Worm (Caenorhabditis elegans): ENCODE measurements around the gene kel-8.

Gene kel-8

ce11 chrV:2639035-2639434, 32.2 kb upstream of the kel-8 start, which contains the start of gene W02H5.2:
TSS of gene W02H5.2 (plus strand) at chrV:2639335.
- no peak for TF ChIP-seq ama-1 (optimal IDR thresholded peaks at IDR 0.05)
- TF ChIP-seq elt-3 (tag; optimal IDR thresholded peaks at IDR 0.05), result no peak
- TF ChIP-seq zag-1 (tag; optimal IDR thresholded peaks at IDR 0.05), result no peak
- TF ChIP-seq nhr-12 (tag; optimal IDR thresholded peaks at IDR 0.05), result no peak
- TF ChIP-seq sma-3 (GFP tag; optimal IDR thresholded peaks at IDR 0.05), result no peak
- no peak for TF ChIP-seq mbf-1 (tag; optimal IDR thresholded peaks at IDR 0.05)

ce11 chrV:2639506-2639905, 31.7 kb upstream of the kel-8 start:
- TF ChIP-seq alr-1 (tag; optimal IDR thresholded peaks at IDR 0.05) (no peak), sem-4 (tag; optimal IDR thresholded peaks at IDR 0.05) (no peak), ztf-4 (tag; optimal IDR thresholded peaks at IDR 0.05) (no peak), lsy-2 (tag; optimal IDR thresholded peaks at IDR 0.05) (no peak), Y55F3AM.14 (GFP tag; optimal IDR thresholded peaks at IDR 0.05) (no peak), ceh-16 (tag; optimal IDR thresholded peaks at IDR 0.05) (no peak), lin-11 (tag; optimal IDR thresholded peaks at IDR 0.05) (no peak), nhr-77 (tag; optimal IDR thresholded peaks at IDR 0.05) (no peak), snpc-4 (tag; optimal IDR thresholded peaks at IDR 0.05) (no peak), gmeb-1 (tag; optimal IDR thresholded peaks at IDR 0.05) (no peak), mdl-1 (tag; optimal IDR thresholded peaks at IDR 0.05) (no peak), ama-1 (optimal IDR thresholded peaks at IDR 0.05) (no peak), nhr-10 (tag; optimal IDR thresholded peaks at IDR 0.05) (no peak), unc-39 (tag; optimal IDR thresholded peaks at IDR 0.05) (no peak)

- TF ChIP-seq F13H6.1 (tag; optimal IDR thresholded peaks at IDR 0.05) (no peak), sma-9 (GFP tag; optimal IDR thresholded peaks at IDR 0.05) (no peak), sma-9 (tag; optimal IDR thresholded peaks at IDR 0.05) (no peak), nhr-77 (tag; optimal IDR thresholded peaks at IDR 0.05) (no peak), nhr-21 (tag; optimal IDR thresholded peaks at IDR 0.05) (no peak), C34F6.9 (tag; optimal IDR thresholded peaks at IDR 0.05) (no peak), alr-1 (tag; optimal IDR thresholded peaks at IDR 0.05) (no peak), ZK546.5 (tag; optimal IDR thresholded peaks at IDR 0.05) (no peak), mab-5 (tag; optimal IDR thresholded peaks at IDR 0.05) (no peak), sem-4 (tag; optimal IDR thresholded peaks at IDR 0.05) (no peak), fos-1 (tag; optimal IDR thresholded peaks at IDR 0.05) (no peak), gmeb-1 (tag; optimal IDR thresholded peaks at IDR 0.05) (no peak), blmp-1 (tag; optimal IDR thresholded peaks at IDR 0.05; ENCODE audit: insufficient read depth) (no peak), egl-27 (tag; optimal IDR thresholded peaks at IDR 0.05) (no peak), unc-62 (GFP tag; optimal IDR thresholded peaks at IDR 0.05) (no peak), nhr-129 (tag; optimal IDR thresholded peaks at IDR 0.05) (no peak), dmd-4 (tag; optimal IDR thresholded peaks at IDR 0.05) (no peak), snpc-4 (tag; optimal IDR thresholded peaks at IDR 0.05) (no peak), ceh-82 (tag; optimal IDR thresholded peaks at IDR 0.05) (no peak), lin-11 (tag; optimal IDR thresholded peaks at IDR 0.05) (no peak)
These were observed 25.2 kb upstream of the kel-8 start for ce11 chrV:2646067-2646466.

- TF ChIP-seq R02D3.7 (tag; optimal IDR thresholded peaks at IDR 0.05) (no peak), alr-1 (tag; optimal IDR thresholded peaks at IDR 0.05) (no peak), zag-1 (tag; optimal IDR thresholded peaks at IDR 0.05) (no peak), peb-1 (tag; optimal IDR thresholded peaks at IDR 0.05) (no peak), elt-3 (tag; optimal IDR thresholded peaks at IDR 0.05) (no peak), nhr-6 (tag; optimal IDR thresholded peaks at IDR 0.05) (no peak), gmeb-1 (tag; optimal IDR thresholded peaks at IDR 0.05) (no peak), nhr-12 (tag; optimal IDR thresholded peaks at IDR 0.05) (no peak), mab-5 (tag; optimal IDR thresholded peaks at IDR 0.05) (no peak), ZK546.5 (tag; optimal IDR thresholded peaks at IDR 0.05) (no peak), nhr-21 (tag; optimal IDR thresholded peaks at IDR 0.05) (no peak), sma-3 (GFP tag; optimal IDR thresholded peaks at IDR 0.05) (no peak), F13H6.1 (tag; optimal IDR thresholded peaks at IDR 0.05) (no peak), mbf-1 (tag; optimal IDR thresholded peaks at IDR 0.05) (no peak)
These were observed 23.9 kb upstream of the kel-8 start for ce11 chrV:2647222-2647796.

- no peak for TF ChIP-seq nhr-25 (tag; optimal IDR thresholded peaks at IDR 0.05)
- TF ChIP-seq ceh-82 (tag; optimal IDR thresholded peaks at IDR 0.05), result no peak
- no peak for TF ChIP-seq fos-1 (tag; optimal IDR thresholded peaks at IDR 0.05)
- TF ChIP-seq crh-2 (tag; optimal IDR thresholded peaks at IDR 0.05), result no peak
- TF ChIP-seq mab-5 (tag; optimal IDR thresholded peaks at IDR 0.05), result no peak
- no peak for TF ChIP-seq elt-3 (tag; optimal IDR thresholded peaks at IDR 0.05)
- TF ChIP-seq C34F6.9 (tag; optimal IDR thresholded peaks at IDR 0.05), result no peak
- no peak for TF ChIP-seq ama-1 (optimal IDR thresholded peaks at IDR 0.05)
- TF ChIP-seq nhr-10 (tag; optimal IDR thresholded peaks at IDR 0.05), result no peak
- TF ChIP-seq sma-9 (GFP tag; optimal IDR thresholded peaks at IDR 0.05), result no peak
- TF ChIP-seq sma-9 (tag; optimal IDR thresholded peaks at IDR 0.05), result no peak
- TF ChIP-seq nhr-23 (tag; optimal IDR thresholded peaks at IDR 0.05), result no peak
- no peak for TF ChIP-seq peb-1 (tag; optimal IDR thresholded peaks at IDR 0.05)
- no peak for TF ChIP-seq mdl-1 (tag; optimal IDR thresholded peaks at IDR 0.05)
- no peak for TF ChIP-seq unc-55 (GFP tag; optimal IDR thresholded peaks at IDR 0.05)
- TF ChIP-seq lsy-2 (tag; optimal IDR thresholded peaks at IDR 0.05), result no peak
These were observed 20.3 kb upstream of the kel-8 start for ce11 chrV:2650980-2651379.

Data from whole organism, L2 larva.